Fruit fly (Drosophila melanogaster) whole organism, embryonic: ENCODE measurements around the gene CecB.

Experiments
- Bdp1 ChIP-seq: fragments of 200-800 bp; sonication (Bioruptor generic); optimal IDR thresholded peaks from 3 replicates; lab custom pipeline; 2016; ENCODE audit warnings: missing biosample characterization, missing genetic modification characterization
- CG10565 ChIP-seq: fragments of 200-800 bp; sonication (Bioruptor generic); optimal IDR thresholded peaks from 3 replicates; lab custom pipeline; 2016; ENCODE audit warnings: missing biosample characterization, mild to moderate bottlenecking, missing genetic modification characterization
- CG10959 ChIP-seq: fragments of 200-800 bp; sonication (Bioruptor generic); IDR thresholded peaks from 2 replicates; pipeline ENCODE4 v1.3.6; 2022; ENCODE audit warnings: missing biosample characterization, missing genetic modification characterization
- CG11085 ChIP-seq: fragments of 200-800 bp; sonication (Bioruptor generic); IDR thresholded peaks from 2 replicates; pipeline ENCODE4 v1.3.6; 2022; ENCODE audit warnings: missing biosample characterization, missing genetic modification characterization
- CG11696 ChIP-seq: fragments of 200-800 bp; sonication (Bioruptor generic); IDR thresholded peaks from 2 replicates; pipeline ENCODE4 v1.3.6; 2022; ENCODE audit warnings: missing biosample characterization, missing genetic modification characterization
- CG1233 ChIP-seq: fragments of 200-800 bp; sonication (Bioruptor generic); optimal IDR thresholded peaks from 4 replicates; lab custom pipeline; 2018; ENCODE audit warnings: missing biosample characterization, mild to moderate bottlenecking, missing genetic modification characterization
- CG12659 ChIP-seq: fragments of 200-800 bp; sonication (Bioruptor generic); optimal IDR thresholded peaks from 3 replicates; lab custom pipeline; 2017; ENCODE audit warnings: mild to moderate bottlenecking, missing biosample characterization, missing genetic modification reagents, missing genetic modification characterization
- CG13775 ChIP-seq: fragments of 200-800 bp; sonication (Bioruptor generic); optimal IDR thresholded peaks from 3 replicates; lab custom pipeline; 2017; ENCODE audit warnings: missing biosample characterization, mild to moderate bottlenecking, missing genetic modification characterization
- CG14050 ChIP-seq: fragments of 200-800 bp; sonication (Bioruptor generic); IDR thresholded peaks from 3 replicates; pipeline ENCODE4 v1.3.6; 2022; ENCODE audit warnings: missing biosample characterization, missing genetic modification characterization
- CG14441 ChIP-seq: fragments of 200-800 bp; sonication (Bioruptor generic); IDR thresholded peaks from 2 replicates; pipeline ENCODE4 v1.3.6; 2022; ENCODE audit warnings: missing biosample characterization, missing genetic modification characterization
- CG1529 ChIP-seq: fragments of 200-800 bp; sonication (Bioruptor generic); optimal IDR thresholded peaks from 3 replicates; lab custom pipeline; 2018; ENCODE audit warnings: missing biosample characterization, missing genetic modification characterization
- CG15601 ChIP-seq: fragments of 200-800 bp; sonication (Bioruptor generic); optimal IDR thresholded peaks from 3 replicates; lab custom pipeline; 2019; ENCODE audit warnings: missing biosample characterization, mild to moderate bottlenecking, missing genetic modification characterization, moderate library complexity
- CG1792 ChIP-seq: fragments of 200-800 bp; sonication (Bioruptor generic); optimal IDR thresholded peaks from 2 replicates; lab custom pipeline; 2016; ENCODE audit warnings: missing biosample characterization, missing genetic modification characterization
- CG18476 ChIP-seq: fragments of 200-800 bp; sonication (Bioruptor generic); optimal IDR thresholded peaks from 2 replicates; lab custom pipeline; 2016; ENCODE audit warnings: missing biosample characterization, mild to moderate bottlenecking, missing genetic modification characterization
- CG18619 ChIP-seq: fragments of 200-800 bp; sonication (Bioruptor generic); optimal IDR thresholded peaks from 3 replicates; lab custom pipeline; 2017; ENCODE audit warnings: missing biosample characterization, mild to moderate bottlenecking, missing genetic modification characterization
- CG2202 ChIP-seq: fragments of 200-800 bp; sonication (Bioruptor generic); optimal IDR thresholded peaks from 2 replicates; lab custom pipeline; 2018; ENCODE audit warnings: missing biosample characterization, mild to moderate bottlenecking, missing genetic modification characterization
- CG30403 ChIP-seq: fragments of 200-800 bp; sonication (Bioruptor generic); optimal IDR thresholded peaks from 3 replicates; lab custom pipeline; 2016; ENCODE audit warnings: missing biosample characterization, missing genetic modification characterization
- CG34422 ChIP-seq: fragments of 200-800 bp; sonication (Bioruptor generic); IDR thresholded peaks from 3 replicates; pipeline ENCODE4 v1.3.6; 2022; ENCODE audit warnings: missing biosample characterization, missing genetic modification characterization
- CG4424 ChIP-seq: fragments of 200-800 bp; sonication (Bioruptor generic); optimal IDR thresholded peaks from 3 replicates; lab custom pipeline; 2016; ENCODE audit warnings: missing biosample characterization, missing genetic modification characterization
- CG4707 ChIP-seq: fragments of 200-800 bp; sonication (Bioruptor generic); optimal IDR thresholded peaks from 2 replicates; lab custom pipeline; 2018; ENCODE audit warnings: missing biosample characterization, mild to moderate bottlenecking, missing genetic modification characterization, moderate library complexity
- CG4730 ChIP-seq: fragments of 200-800 bp; sonication (Bioruptor generic); IDR thresholded peaks from 2 replicates; pipeline ENCODE4 v1.3.6; 2022; ENCODE audit warnings: missing biosample characterization, missing genetic modification characterization
- CG4854 ChIP-seq: fragments of 200-800 bp; sonication (Bioruptor generic); optimal IDR thresholded peaks from 2 replicates; lab custom pipeline; 2016; ENCODE audit warnings: missing biosample characterization, missing genetic modification characterization, inconsistent platforms
- CG7963 ChIP-seq: fragments of 200-800 bp; sonication (Bioruptor generic); IDR thresholded peaks from 3 replicates; pipeline ENCODE4 v1.3.6; 2022; ENCODE audit warnings: missing biosample characterization, missing genetic modification characterization; ENCODE audit not compliant: partially characterized antibody
- CG8765 ChIP-seq: fragments of 200-800 bp; sonication (Bioruptor generic); IDR thresholded peaks from 2 replicates; pipeline ENCODE4 v1.3.6; 2022; ENCODE audit warnings: missing biosample characterization, missing genetic modification characterization
- D19B ChIP-seq: fragments of 200-800 bp; sonication (Bioruptor generic); optimal IDR thresholded peaks from 2 replicates; lab custom pipeline; 2017; ENCODE audit warnings: missing biosample characterization, mild to moderate bottlenecking, missing genetic modification characterization
- Dref ChIP-seq: fragments of 200-800 bp; sonication (Bioruptor generic); IDR thresholded peaks from 2 replicates; pipeline ENCODE4 v1.3.6; 2022; ENCODE audit warnings: missing biosample characterization, missing genetic modification characterization
- Hand ChIP-seq: fragments of 200-800 bp; sonication (Bioruptor generic); optimal IDR thresholded peaks from 2 replicates; lab custom pipeline; 2017; ENCODE audit warnings: mild to moderate bottlenecking, missing biosample characterization, missing genetic modification reagents, missing genetic modification characterization
- HmgD ChIP-seq: fragments of 200-800 bp; sonication (Bioruptor generic); optimal IDR thresholded peaks from 3 replicates; lab custom pipeline; 2016; ENCODE audit warnings: missing biosample characterization, missing genetic modification characterization
- Lim3 ChIP-seq: fragments of 200-800 bp; sonication (Bioruptor generic); IDR thresholded peaks from 2 replicates; pipeline ENCODE4 v1.3.6; 2022; ENCODE audit warnings: missing biosample characterization, missing genetic modification characterization
- MBD-R2 ChIP-seq: fragments of 200-800 bp; sonication (Bioruptor generic); IDR thresholded peaks from 2 replicates; pipeline ENCODE4 v1.3.6; 2022; ENCODE audit warnings: missing biosample characterization, missing genetic modification characterization
- Stat92E ChIP-seq, 3 experiments: fragments of >200 bp in 2 of 3; fragments of 200-800 bp in 1 of 3; sonication (Bioruptor generic) in 1 of 3; optimal IDR thresholded peaks; 2 replicates each; lab custom pipeline; 2017 to 2019; ENCODE audit warnings: missing biosample characterization in 3 of 3, missing genetic modification characterization in 3 of 3, mild to moderate bottlenecking in 1 of 3, moderate library complexity in 1 of 3
- Usf ChIP-seq: fragments of 200-800 bp; sonication (Bioruptor generic); optimal IDR thresholded peaks from 2 replicates; lab custom pipeline; 2017; ENCODE audit warnings: missing genotype, missing biosample characterization, missing genetic modification characterization
- aop ChIP-seq: fragments of 200-800 bp; sonication (Bioruptor generic); IDR thresholded peaks from 2 replicates; pipeline ENCODE4 v1.3.6; 2022; ENCODE audit warnings: missing biosample characterization, missing genetic modification characterization
- ap ChIP-seq: fragments of 200-800 bp; sonication (Bioruptor generic); IDR thresholded peaks from 2 replicates; pipeline ENCODE4 v1.3.6; 2022; ENCODE audit warnings: missing biosample characterization, missing genetic modification characterization
- bcd ChIP-seq: fragments of 200-800 bp; sonication (Bioruptor generic); optimal IDR thresholded peaks from 2 replicates; lab custom pipeline; 2017; ENCODE audit warnings: missing biosample characterization, mild to moderate bottlenecking, missing genetic modification characterization
- cas ChIP-seq: fragments of 200-800 bp; sonication (Bioruptor generic); IDR thresholded peaks from 2 replicates; pipeline ENCODE4 v1.3.6; 2022; ENCODE audit warnings: missing biosample characterization, missing genetic modification characterization
- crc ChIP-seq: fragments of 200-800 bp; sonication (Bioruptor generic); optimal IDR thresholded peaks from 2 replicates; lab custom pipeline; 2016; ENCODE audit warnings: missing biosample characterization, missing genetic modification characterization
- dpn ChIP-seq, 2 experiments: fragments of 200-800 bp; sonication (Bioruptor generic); optimal IDR thresholded peaks; 3 replicates each; lab custom pipeline; 2016; ENCODE audit warnings: missing biosample characterization in 2 of 2, missing genetic modification characterization in 2 of 2
- emc ChIP-seq: fragments of 200-800 bp; sonication (Bioruptor generic); optimal IDR thresholded peaks from 2 replicates; lab custom pipeline; 2016; ENCODE audit warnings: missing biosample characterization, missing genetic modification characterization
- fru ChIP-seq: fragments of >200 bp; optimal IDR thresholded peaks from 2 replicates; lab custom pipeline; 2017
- gro ChIP-seq: fragments of 200-800 bp; sonication (Bioruptor generic); optimal IDR thresholded peaks from 2 replicates; lab custom pipeline; 2016; ENCODE audit warnings: missing biosample characterization, missing genetic modification characterization
- her ChIP-seq: fragments of 200-800 bp; sonication (Bioruptor generic); optimal IDR thresholded peaks from 2 replicates; lab custom pipeline; 2016; ENCODE audit warnings: missing biosample characterization, missing genetic modification characterization
- jing ChIP-seq: fragments of 200-800 bp; sonication (Bioruptor generic); optimal IDR thresholded peaks from 2 replicates; lab custom pipeline; 2018; ENCODE audit warnings: missing biosample characterization, mild to moderate bottlenecking, missing genetic modification characterization
- lab ChIP-seq: fragments of 200-800 bp; sonication (Bioruptor generic); optimal IDR thresholded peaks from 3 replicates; lab custom pipeline; 2017; ENCODE audit warnings: missing biosample characterization, missing genetic modification characterization, mild to moderate bottlenecking, moderate library complexity, missing genetic modification reagents
- mam ChIP-seq: fragments of 200-800 bp; sonication (Bioruptor generic); optimal IDR thresholded peaks from 3 replicates; lab custom pipeline; 2016; ENCODE audit warnings: missing biosample characterization, missing genetic modification characterization
- nom ChIP-seq: fragments of 200-800 bp; sonication (Bioruptor generic); optimal IDR thresholded peaks from 2 replicates; lab custom pipeline; 2017; ENCODE audit warnings: missing biosample characterization, missing genetic modification characterization, mild to moderate bottlenecking, moderate library complexity, missing genetic modification reagents
- odd ChIP-seq: fragments of 200-800 bp; sonication (Bioruptor generic); optimal IDR thresholded peaks from 2 replicates; lab custom pipeline; 2017; ENCODE audit warnings: missing biosample characterization, mild to moderate bottlenecking, missing genetic modification characterization
- peb ChIP-seq: fragments of 200-800 bp; sonication (Bioruptor generic); IDR thresholded peaks from 2 replicates; pipeline ENCODE4 v1.3.6; 2022; ENCODE audit warnings: missing biosample characterization, missing genetic modification characterization
- pros ChIP-seq: fragments of 200-800 bp; sonication (Bioruptor generic); optimal IDR thresholded peaks from 3 replicates; lab custom pipeline; 2019; ENCODE audit warnings: missing biosample characterization, mild to moderate bottlenecking, missing genetic modification characterization, moderate library complexity
- sd ChIP-seq: fragments of 200-800 bp; sonication (Bioruptor generic); optimal IDR thresholded peaks from 3 replicates; lab custom pipeline; 2018; ENCODE audit warnings: missing biosample characterization, mild to moderate bottlenecking, missing genetic modification characterization, moderate library complexity
- sna ChIP-seq: fragments of 200-800 bp; sonication (Bioruptor generic); IDR thresholded peaks from 2 replicates; pipeline ENCODE4 v1.3.6; 2022; ENCODE audit warnings: missing biosample characterization, missing genetic modification characterization; ENCODE audit not compliant: partially characterized antibody
- tin ChIP-seq: fragments of 200-800 bp; sonication (Bioruptor generic); optimal IDR thresholded peaks from 3 replicates; lab custom pipeline; 2016; ENCODE audit warnings: missing biosample characterization, missing genetic modification characterization
- usp ChIP-seq: fragments of >200 bp; optimal IDR thresholded peaks from 2 replicates; lab custom pipeline; 2017; ENCODE audit warnings: missing biosample characterization, missing genetic modification characterization

The CecB gene

DNA sequence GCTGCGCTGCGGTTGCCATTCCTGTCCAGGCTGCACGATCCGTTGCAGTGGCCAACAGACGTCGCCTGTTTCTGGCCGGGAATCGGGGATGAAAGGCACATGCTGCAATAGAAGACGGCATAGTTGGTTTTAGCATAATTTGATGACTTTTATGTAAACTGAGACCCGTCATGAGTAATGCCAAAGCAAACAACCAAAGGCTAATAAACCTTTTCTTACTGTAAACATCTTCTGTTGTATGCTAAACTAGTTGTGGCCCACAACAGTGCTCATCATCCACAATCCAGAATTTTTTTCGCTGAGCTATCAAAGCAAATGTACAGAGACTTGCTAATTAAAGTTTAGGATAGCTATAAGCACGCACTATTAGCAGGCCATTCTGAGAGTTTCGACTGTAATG lies 14.8 kb downstream of the CecB start (continued):
- TF ChIP-seq CG15601 (tag; lab: Kevin White, UChicago) (peak; percentile 28), crc (GFP tag; lab: Kevin White, UChicago) (no peak), cas (no peak), CG11696 (no peak), CG10959 (GFP tag; lab: Robert Waterston, UW) (no peak), sd (tag; lab: Kevin White, UChicago) (no peak), sna (GFP tag; lab: Robert Waterston, UW) (no peak), fru (no peak), Lim3 (GFP tag; lab: Robert Waterston, UW) (no peak), CG14050 (GFP tag; lab: Robert Waterston, UW) (no peak), nom (no peak), CG30403 (GFP tag; lab: Kevin White, UChicago) (no peak), mam (GFP tag; lab: Kevin White, UChicago) (no peak), CG4854 (no peak), Usf (GFP tag; lab: Kevin White, UChicago) (no peak), odd (GFP tag; lab: Kevin White, UChicago) (peak; percentile 16), CG11085 (GFP tag; lab: Robert Waterston, UW) (no peak), CG4730 (GFP tag; lab: Robert Waterston, UW) (no peak), Bdp1 (no peak), lab (GFP tag; lab: Kevin White, UChicago) (peak; percentile 62), CG34422 (GFP tag; lab: Robert Waterston, UW) (no peak), usp (no peak), bcd (GFP tag; lab: Kevin White, UChicago) (peak; percentile 1), her (no peak), peb (no peak), pros (no peak), D19B (GFP tag; lab: Kevin White, UChicago) (no peak), MBD-R2 (GFP tag; lab: Robert Waterston, UW) (peak; percentile 14; the same call in 1 of the 2 replicates), jing (GFP tag; lab: Kevin White, UChicago) (no peak), Stat92E (GFP tag; optimal IDR thresholded peaks at IDR 0.05; lab: Kevin White, UChicago) (no peak), aop (GFP tag; lab: Robert Waterston, UW) (no peak), gro (GFP tag; lab: Kevin White, UChicago) (no peak), CG13775 (GFP tag; lab: Kevin White, UChicago) (no peak), Hand (GFP tag; lab: Kevin White, UChicago) (peak; percentile 22), CG4424 (no peak), CG14441 (GFP tag; lab: Robert Waterston, UW) (no peak), CG1233 (GFP tag; lab: Kevin White, UChicago) (peak; percentile 24), CG1792 (GFP tag; lab: Kevin White, UChicago) (no peak), Dref (GFP tag; lab: Robert Waterston, UW) (no peak), tin (no peak), dpn (GFP tag; optimal IDR thresholded peaks at IDR 0.05; lab: Kevin White, UChicago) (no peak), CG1529 (no peak), CG2202 (tag; lab: Kevin White, UChicago) (no peak), ap (GFP tag; lab: Robert Waterston, UW) (no peak), CG10565 (GFP tag; lab: Kevin White, UChicago) (no peak), CG18619 (peak; percentile 47), CG18476 (GFP tag; lab: Kevin White, UChicago) (no peak), emc (no peak), HmgD (GFP tag; lab: Kevin White, UChicago) (no peak), CG4707 (GFP tag; lab: Kevin White, UChicago) (no peak), CG7963 (GFP tag; lab: Robert Waterston, UW) (no peak), CG8765 (no peak), CG12659 (peak; percentile 19)
